Fruit fly (Drosophila melanogaster): ENCODE results near the gene CG6171.

The CG6171 gene

DNA sequence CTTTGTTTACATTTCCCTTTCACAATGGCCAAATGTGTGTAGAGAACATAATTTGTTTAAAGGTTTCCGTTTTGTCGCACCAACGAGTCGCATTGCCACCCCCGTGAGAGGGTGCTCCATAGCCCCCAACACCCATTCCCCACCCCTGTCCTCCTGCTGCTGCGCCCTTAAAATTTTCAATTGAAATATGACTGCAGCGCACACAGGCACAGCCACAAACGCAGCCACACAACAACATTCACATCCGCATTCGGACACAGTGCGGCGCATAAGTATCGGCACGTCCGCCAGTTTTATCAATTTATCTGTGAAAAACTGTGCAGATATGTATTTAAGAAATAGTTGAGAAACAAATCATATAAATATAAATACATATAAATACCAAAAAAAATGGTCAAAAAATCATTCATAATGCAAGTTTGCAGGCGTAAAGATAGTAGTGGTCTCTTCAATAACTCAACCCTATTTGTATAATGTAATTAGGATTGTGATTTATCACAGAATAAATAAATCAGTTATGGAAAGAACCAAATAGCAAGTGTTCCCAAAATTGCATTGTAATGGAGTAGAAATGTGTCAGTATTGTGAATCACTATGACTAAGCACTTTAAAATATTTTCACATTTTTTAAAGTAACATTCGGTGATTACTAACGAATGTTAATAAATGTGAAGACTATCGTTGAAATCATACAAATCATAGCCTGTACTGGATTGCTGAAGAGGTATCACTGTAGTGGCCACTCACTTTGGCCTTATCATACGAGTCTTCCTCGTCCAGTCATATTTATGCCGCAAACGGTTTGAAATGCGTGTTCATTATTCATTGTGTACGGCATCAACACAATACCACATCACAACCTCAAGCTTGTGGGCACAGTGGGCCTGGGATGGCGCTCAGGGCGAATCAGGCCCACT, 46.4 kb upstream of the CG6171 start:
- TF ChIP-seq ash1 (GFP tag; optimal IDR thresholded peaks at IDR 0.05) (no peak), ase (GFP tag; IDR thresholded peaks at IDR 0.05) (0 out of 3 replicates have a peak, but pooled peaks have one; percentile 8), CG9215 (GFP tag; IDR thresholded peaks at IDR 0.05) (no peak), eve (GFP tag; optimal IDR thresholded peaks at IDR 0.05) (no peak), Trl (optimal IDR thresholded peaks at IDR 0.05) (no peak), Trl (GFP tag; optimal IDR thresholded peaks at IDR 0.05) (no peak), Oaz (GFP tag; IDR thresholded peaks at IDR 0.05) (no peak), Antp (GFP tag; optimal IDR thresholded peaks at IDR 0.05) (no peak), Blimp-1 (GFP tag; optimal IDR thresholded peaks at IDR 0.05) (peak; percentile 36), CG8388 (GFP tag; optimal IDR thresholded peaks at IDR 0.05) (peak; percentile 98), CG30403 (GFP tag; optimal IDR thresholded peaks at IDR 0.05) (no peak), C15 (GFP tag; IDR thresholded peaks at IDR 0.05) (no peak), CG6813 (GFP tag; optimal IDR thresholded peaks at IDR 0.05) (no peak), row (GFP tag; IDR thresholded peaks at IDR 0.05) (peak; percentile 53; the same call in 2 of the 3 replicates), odd (GFP tag; optimal IDR thresholded peaks at IDR 0.05) (peak; percentile 21), CG6175 (GFP tag; IDR thresholded peaks at IDR 0.05) (no peak), CG18764 (GFP tag; optimal IDR thresholded peaks at IDR 0.05) (no peak), Xrp1 (GFP tag; IDR thresholded peaks at IDR 0.05) (no peak), CG10979 (tag; optimal IDR thresholded peaks at IDR 0.05) (no peak), CG8359 (GFP tag; optimal IDR thresholded peaks at IDR 0.05; ENCODE audit: borderline replicate concordance) (no peak), Myb (GFP tag; optimal IDR thresholded peaks at IDR 0.05) (no peak), Nf-YC (tag; optimal IDR thresholded peaks at IDR 0.05) (no peak), CG10654 (GFP tag; optimal IDR thresholded peaks at IDR 0.05) (no peak), CG11247 (GFP tag; IDR thresholded peaks at IDR 0.05) (no peak), CG13775 (GFP tag; optimal IDR thresholded peaks at IDR 0.05) (peak; percentile 20), CG32532 (GFP tag; IDR thresholded peaks at IDR 0.05) (no peak), fd102C (GFP tag; optimal IDR thresholded peaks at IDR 0.05) (no peak), ranshi (GFP tag; IDR thresholded peaks at IDR 0.05) (no peak), Doc3 (GFP tag; IDR thresholded peaks at IDR 0.05; ENCODE audit: partially characterized antibody) (no peak), Adf1 (GFP tag; IDR thresholded peaks at IDR 0.05) (no peak), CG10274 (GFP tag; optimal IDR thresholded peaks at IDR 0.05) (no peak), CG10462 (GFP tag; optimal IDR thresholded peaks at IDR 0.05) (no peak), Sox100B (GFP tag; optimal IDR thresholded peaks at IDR 0.05) (peak; percentile 14), CG5180 (GFP tag; optimal IDR thresholded peaks at IDR 0.05) (peak; percentile 13), CG10209 (GFP tag; optimal IDR thresholded peaks at IDR 0.05) (no peak), Bgb (GFP tag; IDR thresholded peaks at IDR 0.05; ENCODE audit: partially characterized antibody) (no peak), Chrac-16 (GFP tag; optimal IDR thresholded peaks at IDR 0.05) (no peak), crol (GFP tag; IDR thresholded peaks at IDR 0.05) (peak; percentile 78), usp (GFP tag; optimal IDR thresholded peaks at IDR 0.05) (no peak), CG12744 (GFP tag; optimal IDR thresholded peaks at IDR 0.05) (no peak), mam (GFP tag; optimal IDR thresholded peaks at IDR 0.05) (no peak), CG10565 (GFP tag; optimal IDR thresholded peaks at IDR 0.05) (no peak), CrebB (tag; optimal IDR thresholded peaks at IDR 0.05) (no peak), Optix (GFP tag; IDR thresholded peaks at IDR 0.05) (peak; percentile 38; the same call in 1 of the 3 replicates), CG8765 (GFP tag; IDR thresholded peaks at IDR 0.05) (no peak), stc (GFP tag; IDR thresholded peaks at IDR 0.05) (0 out of 2 replicates have a peak, but pooled peaks have one; percentile 12), CG2712 (tag; optimal IDR thresholded peaks at IDR 0.05) (peak; percentile 16), ind (GFP tag; optimal IDR thresholded peaks at IDR 0.05) (peak; percentile 4), CG6791 (GFP tag; IDR thresholded peaks at IDR 0.05; ENCODE audit: partially characterized antibody) (no peak), Sin3A (optimal IDR thresholded peaks at IDR 0.05) (no peak)

Data from whole organism, embryonic.